Fruit fly (Drosophila melanogaster): ENCODE results near the gene CG8813.

CG8813 gene

dm6 chr2L:2885503-2886225 is 16.2 kb downstream of the CG8813 start, which contains the start of the genes NTPase and lilli (continued):
- TF ChIP-seq CG8388 (GFP tag; optimal IDR thresholded peaks at IDR 0.05) (peak; percentile 35), D19B (GFP tag; optimal IDR thresholded peaks at IDR 0.05) (no peak), CG30403 (GFP tag; optimal IDR thresholded peaks at IDR 0.05) (peak; percentile 76), ro (GFP tag; IDR thresholded peaks at IDR 0.05) (no peak), al (GFP tag; IDR thresholded peaks at IDR 0.05) (0 out of 2 replicates have a peak, but pooled peaks have one; percentile 7), nmo (GFP tag; optimal IDR thresholded peaks at IDR 0.05) (peak; percentile 33), klu (GFP tag; IDR thresholded peaks at IDR 0.05) (0 out of 2 replicates have a peak, but pooled peaks have one; percentile 7), gcm (GFP tag; optimal IDR thresholded peaks at IDR 0.05) (no peak), Drgx (GFP tag; IDR thresholded peaks at IDR 0.05) (no peak), D (optimal IDR thresholded peaks at IDR 0.05) (peak; percentile 86), D (GFP tag; optimal IDR thresholded peaks at IDR 0.05) (no peak), nau (GFP tag; optimal IDR thresholded peaks at IDR 0.05) (no peak), CG12219 (GFP tag; optimal IDR thresholded peaks at IDR 0.05) (no peak), Optix (GFP tag; IDR thresholded peaks at IDR 0.05) (peak; percentile 42; the same call in 1 of the 3 replicates), Hr39 (optimal IDR thresholded peaks at IDR 0.05) (no peak), lbe (GFP tag; optimal IDR thresholded peaks at IDR 0.05) (peak; percentile 40), CG10959 (GFP tag; IDR thresholded peaks at IDR 0.05) (peak; percentile 31; the same call in 1 of the 2 replicates), hbn (GFP tag; IDR thresholded peaks at IDR 0.05; ENCODE audit: partially characterized antibody) (peak; percentile 82), CG18262 (tag; optimal IDR thresholded peaks at IDR 0.05) (peak; percentile 47), lola (GFP tag; optimal IDR thresholded peaks at IDR 0.05) (peak in 1 of 3 experiments; percentile 45), ranshi (GFP tag; IDR thresholded peaks at IDR 0.05) (no peak; the same call in 1 of the 2 replicates), H15 (GFP tag; IDR thresholded peaks at IDR 0.05) (no peak), CG4854 (GFP tag; optimal IDR thresholded peaks at IDR 0.05) (peak; percentile 72), Asciz (GFP tag; optimal IDR thresholded peaks at IDR 0.05) (no peak), Gug (GFP tag; IDR thresholded peaks at IDR 0.05) (peak; percentile 20; the same call in 2 of the 4 replicates), CG11504 (tag; optimal IDR thresholded peaks at IDR 0.05) (peak; percentile 15), tx (GFP tag; optimal IDR thresholded peaks at IDR 0.05) (peak; percentile 36), Atf3 (GFP tag; optimal IDR thresholded peaks at IDR 0.05) (peak; percentile 51), Hey (tag; optimal IDR thresholded peaks at IDR 0.05) (no peak), Opbp (GFP tag; IDR thresholded peaks at IDR 0.05; ENCODE audit: partially characterized antibody) (peak; percentile 93), CG1602 (GFP tag; optimal IDR thresholded peaks at IDR 0.05) (peak; percentile 50), salm (tag; optimal IDR thresholded peaks at IDR 0.05) (no peak), CG12071 (GFP tag; optimal IDR thresholded peaks at IDR 0.05) (no peak), Six4 (GFP tag; optimal IDR thresholded peaks at IDR 0.05) (peak; percentile 53), vfl (GFP tag; optimal IDR thresholded peaks at IDR 0.05) (peak; percentile 31), tap (tag; optimal IDR thresholded peaks at IDR 0.05) (no peak), Usf (GFP tag; optimal IDR thresholded peaks at IDR 0.05) (no peak), CG9215 (GFP tag; IDR thresholded peaks at IDR 0.05) (no peak), Atf6 (GFP tag; IDR thresholded peaks at IDR 0.05) (peak; percentile 15; the same call in 1 of the 2 replicates), CG1832 (GFP tag; optimal IDR thresholded peaks at IDR 0.05) (peak; percentile 81), CG17361 (GFP tag; IDR thresholded peaks at IDR 0.05) (peak; percentile 60; the same call in 2 of the 3 replicates), ewg (GFP tag; optimal IDR thresholded peaks at IDR 0.05) (no peak), CG6175 (GFP tag; IDR thresholded peaks at IDR 0.05) (0 out of 3 replicates have a peak, but pooled peaks have one; percentile 19), Ptx1 (GFP tag; IDR thresholded peaks at IDR 0.05) (peak; percentile 70; the same call in 1 of the 2 replicates), sc (optimal IDR thresholded peaks at IDR 0.05) (no peak), sc (GFP tag; optimal IDR thresholded peaks at IDR 0.05) (no peak), ab (GFP tag; optimal IDR thresholded peaks at IDR 0.05) (peak; percentile 15), HmgZ (tag; optimal IDR thresholded peaks at IDR 0.05) (peak; percentile 2), pnt (GFP tag; optimal IDR thresholded peaks at IDR 0.05) (peak; percentile 68), mld (GFP tag; IDR thresholded peaks at IDR 0.05; ENCODE audit: partially characterized antibody) (peak; percentile 85)
